Fruit fly (Drosophila melanogaster): Measurements from ENCODE around the gene Tbc1d8-9.

The Tbc1d8-9 gene

dm6 chr3L:21348983-21349432 lies 5.5 kb upstream of the Tbc1d8-9 start, which contains the start of gene ebd2 (continued):
- TF ChIP-seq CG1233 (GFP tag; optimal IDR thresholded peaks at IDR 0.05), result no peak
- no peak for TF ChIP-seq CG30020 (tag; optimal IDR thresholded peaks at IDR 0.05)
- no peak for TF ChIP-seq HLHmδ (GFP tag; optimal IDR thresholded peaks at IDR 0.05)
- no peak for TF ChIP-seq kah (GFP tag; optimal IDR thresholded peaks at IDR 0.05)
- peak; percentile 3 for TF ChIP-seq CG15269 (tag; optimal IDR thresholded peaks at IDR 0.05)
- no peak for TF ChIP-seq chm (GFP tag; IDR thresholded peaks at IDR 0.05)
- no peak for TF ChIP-seq Dip3 (GFP tag; optimal IDR thresholded peaks at IDR 0.05)
- no peak for TF ChIP-seq Bdp1 (GFP tag; optimal IDR thresholded peaks at IDR 0.05)
- TF ChIP-seq CG7556 (GFP tag; optimal IDR thresholded peaks at IDR 0.05), result no peak
- no peak for TF ChIP-seq Dll (GFP tag; IDR thresholded peaks at IDR 0.05; ENCODE audit: partially characterized antibody)
- TF ChIP-seq tgo (GFP tag; IDR thresholded peaks at IDR 0.05), result no peak
- no peak for TF ChIP-seq NK7.1 (GFP tag; optimal IDR thresholded peaks at IDR 0.05)
- no peak for TF ChIP-seq p53 (GFP tag; optimal IDR thresholded peaks at IDR 0.05)
- no peak for TF ChIP-seq bbx (GFP tag; IDR thresholded peaks at IDR 0.05; ENCODE audit: partially characterized antibody)
- no peak for TF ChIP-seq gcm (GFP tag; optimal IDR thresholded peaks at IDR 0.05)
- TF ChIP-seq CG31365 (tag; optimal IDR thresholded peaks at IDR 0.05), result no peak
- no peak for TF ChIP-seq Spps (tag; optimal IDR thresholded peaks at IDR 0.05)
- no peak for TF ChIP-seq Sry-δ (GFP tag; optimal IDR thresholded peaks at IDR 0.05)
- TF ChIP-seq CG2120 (GFP tag; optimal IDR thresholded peaks at IDR 0.05), result no peak
- TF ChIP-seq CHES-1-like (GFP tag; optimal IDR thresholded peaks at IDR 0.05), result peak; percentile 25
- no peak for TF ChIP-seq CG11560 (tag; IDR thresholded peaks at IDR 0.05)
- TF ChIP-seq esg (GFP tag; conservative IDR thresholded peaks at IDR 0.05), result no peak
- no peak for TF ChIP-seq knrl (GFP tag; IDR thresholded peaks at IDR 0.05; ENCODE audit: partially characterized antibody)
- TF ChIP-seq tap (tag; optimal IDR thresholded peaks at IDR 0.05), result no peak
- no peak for TF ChIP-seq CG18476 (GFP tag; optimal IDR thresholded peaks at IDR 0.05)
- peak; percentile 35; the same call in 1 of the 2 replicates for TF ChIP-seq Rfx (GFP tag; IDR thresholded peaks at IDR 0.05)
- no peak for TF ChIP-seq Elba2 (GFP tag; optimal IDR thresholded peaks at IDR 0.05)
- TF ChIP-seq tup (GFP tag; optimal IDR thresholded peaks at IDR 0.05), result no peak
- TF ChIP-seq ind (GFP tag; optimal IDR thresholded peaks at IDR 0.05), result no peak
- no peak for TF ChIP-seq da (GFP tag; optimal IDR thresholded peaks at IDR 0.05)
- TF ChIP-seq CG2678 (tag; optimal IDR thresholded peaks at IDR 0.05), result peak; percentile 51
- TF ChIP-seq Optix (GFP tag; IDR thresholded peaks at IDR 0.05), result no peak
- TF ChIP-seq Jarid2 (GFP tag; optimal IDR thresholded peaks at IDR 0.05), result peak; percentile 49
- TF ChIP-seq Dek (tag; optimal IDR thresholded peaks at IDR 0.05), result no peak
- TF ChIP-seq CG12391 (tag; optimal IDR thresholded peaks at IDR 0.05), result no peak
- TF ChIP-seq phol (tag; optimal IDR thresholded peaks at IDR 0.05), result no peak
- TF ChIP-seq CG4282 (GFP tag; optimal IDR thresholded peaks at IDR 0.05), result no peak
- no peak for TF ChIP-seq btn (GFP tag; optimal IDR thresholded peaks at IDR 0.05)
- peak; percentile 72 for TF ChIP-seq kni (GFP tag; optimal IDR thresholded peaks at IDR 0.05)
- no peak for TF ChIP-seq CG17802 (tag; optimal IDR thresholded peaks at IDR 0.05)
- peak; percentile 7 for TF ChIP-seq Side (GFP tag; optimal IDR thresholded peaks at IDR 0.05)
- TF ChIP-seq unpg (GFP tag; optimal IDR thresholded peaks at IDR 0.05), result no peak
- TF ChIP-seq lola (GFP tag; optimal IDR thresholded peaks at IDR 0.05), result no peak
- no peak for TF ChIP-seq Vsx1 (GFP tag; optimal IDR thresholded peaks at IDR 0.05)
- no peak for TF ChIP-seq Myb (GFP tag; optimal IDR thresholded peaks at IDR 0.05)
- no peak for TF ChIP-seq gsb (GFP tag; IDR thresholded peaks at IDR 0.05)
- TF ChIP-seq CG8359 (GFP tag; optimal IDR thresholded peaks at IDR 0.05; ENCODE audit: borderline replicate concordance), result no peak
- no peak for TF ChIP-seq Gug (GFP tag; IDR thresholded peaks at IDR 0.05)
- peak; percentile 62 for TF ChIP-seq sens (GFP tag)
- TF ChIP-seq oc (tag; optimal IDR thresholded peaks at IDR 0.05), result peak; percentile 19
- no peak for TF ChIP-seq B-H1 (GFP tag; IDR thresholded peaks at IDR 0.05)
